Worm (Caenorhabditis elegans): Measurements from ENCODE around the gene Y105C5A.10.

ce11 chrIV:15631217-15631616, 4.3 kb upstream of the Y105C5A.10 start, which contains the start of gene Y105C5A.9:
- TF ChIP-seq ama-1 (optimal IDR thresholded peaks at IDR 0.05) (no peak), jun-1 (tag; optimal IDR thresholded peaks at IDR 0.05) (no peak), aly-2 (tag; optimal IDR thresholded peaks at IDR 0.05) (no peak), unc-62 (GFP tag; optimal IDR thresholded peaks at IDR 0.05) (no peak), pqm-1 (tag; optimal IDR thresholded peaks at IDR 0.05) (no peak), ztf-4 (tag; optimal IDR thresholded peaks at IDR 0.05) (no peak), mdl-1 (tag; optimal IDR thresholded peaks at IDR 0.05) (no peak), snpc-4 (tag; optimal IDR thresholded peaks at IDR 0.05) (no peak), elt-3 (tag; optimal IDR thresholded peaks at IDR 0.05) (no peak), zag-1 (tag; optimal IDR thresholded peaks at IDR 0.05) (no peak)
